Fruit fly (Drosophila melanogaster) whole organism, embryonic: Measurements from ENCODE around the gene dgt2.

Experiments used
- BEAF-32 ChIP-seq: fragments of 200-800 bp; sonication (Bioruptor generic); optimal IDR thresholded peaks from 3 replicates; lab custom pipeline; 2017; ENCODE audit warnings: missing biosample characterization, missing genetic modification characterization, mild to moderate bottlenecking, moderate library complexity, missing genetic modification reagents
- Bgb ChIP-seq: fragments of 200-800 bp; sonication (Bioruptor generic); IDR thresholded peaks from 2 replicates; pipeline ENCODE4 v1.3.6; 2022; ENCODE audit warnings: missing biosample characterization, missing genetic modification characterization; ENCODE audit not compliant: partially characterized antibody
- CG10431 ChIP-seq: fragments of 200-800 bp; sonication (Bioruptor generic); optimal IDR thresholded peaks from 3 replicates; lab custom pipeline; 2018; ENCODE audit warnings: missing biosample characterization, mild to moderate bottlenecking, missing genetic modification characterization
- CG10565 ChIP-seq: fragments of 200-800 bp; sonication (Bioruptor generic); optimal IDR thresholded peaks from 3 replicates; lab custom pipeline; 2016; ENCODE audit warnings: missing biosample characterization, mild to moderate bottlenecking, missing genetic modification characterization
- CG11456 ChIP-seq: fragments of 200-800 bp; sonication (Bioruptor generic); IDR thresholded peaks from 3 replicates; pipeline ENCODE4 v1.3.6; 2022; ENCODE audit warnings: missing biosample characterization, missing genetic modification characterization
- CG13123 ChIP-seq: fragments of 200-800 bp; sonication (Bioruptor generic); optimal IDR thresholded peaks from 2 replicates; lab custom pipeline; 2016; ENCODE audit warnings: missing biosample characterization, missing genetic modification characterization
- CG13287 ChIP-seq: fragments of 200-800 bp; sonication (Bioruptor generic); IDR thresholded peaks from 2 replicates; pipeline ENCODE4 v1.3.6; 2022; ENCODE audit warnings: missing biosample characterization, missing genetic modification characterization; ENCODE audit not compliant: partially characterized antibody
- CG14050 ChIP-seq: fragments of 200-800 bp; sonication (Bioruptor generic); IDR thresholded peaks from 3 replicates; pipeline ENCODE4 v1.3.6; 2022; ENCODE audit warnings: missing biosample characterization, missing genetic modification characterization
- CG15601 ChIP-seq: fragments of 200-800 bp; sonication (Bioruptor generic); optimal IDR thresholded peaks from 3 replicates; lab custom pipeline; 2019; ENCODE audit warnings: missing biosample characterization, mild to moderate bottlenecking, missing genetic modification characterization, moderate library complexity
- CG18764 ChIP-seq: fragments of 200-800 bp; sonication (Bioruptor generic); optimal IDR thresholded peaks from 3 replicates; lab custom pipeline; 2016; ENCODE audit warnings: missing biosample characterization, missing genetic modification characterization
- CG2199 ChIP-seq: fragments of 200-800 bp; sonication (Bioruptor generic); IDR thresholded peaks from 3 replicates; pipeline ENCODE4 v1.3.6; 2022; ENCODE audit warnings: missing biosample characterization, missing genetic modification characterization
- CG31224 ChIP-seq: fragments of 200-800 bp; sonication (Bioruptor generic); IDR thresholded peaks from 2 replicates; pipeline ENCODE4 v1.3.6; 2022; ENCODE audit warnings: missing biosample characterization, missing genetic modification characterization
- CG4328 ChIP-seq: fragments of 200-800 bp; sonication (Bioruptor generic); optimal IDR thresholded peaks from 3 replicates; lab custom pipeline; 2017; ENCODE audit warnings: missing biosample characterization, missing genetic modification reagents, missing genetic modification characterization
- CG6791 ChIP-seq: fragments of 200-800 bp; sonication (Bioruptor generic); IDR thresholded peaks from 3 replicates; pipeline ENCODE4 v1.3.6; 2022; ENCODE audit warnings: missing biosample characterization, missing genetic modification characterization; ENCODE audit not compliant: partially characterized antibody
- CG7745 ChIP-seq: fragments of 200-800 bp; sonication (Bioruptor generic); optimal IDR thresholded peaks from 2 replicates; lab custom pipeline; 2018; ENCODE audit warnings: missing biosample characterization, mild to moderate bottlenecking, missing genetic modification characterization, moderate library complexity
- CG7786 ChIP-seq: fragments of 200-800 bp; sonication (Bioruptor generic); optimal IDR thresholded peaks from 2 replicates; lab custom pipeline; 2016; ENCODE audit warnings: missing biosample characterization, missing genetic modification characterization
- CG9932 ChIP-seq: fragments of 200-800 bp; sonication (Bioruptor generic); IDR thresholded peaks from 2 replicates; pipeline ENCODE4 v1.3.6; 2022; ENCODE audit warnings: missing biosample characterization, missing genetic modification characterization
- CrebB ChIP-seq: fragments of 200-800 bp; sonication (Bioruptor generic); optimal IDR thresholded peaks from 3 replicates; lab custom pipeline; 2018; ENCODE audit warnings: missing biosample characterization, mild to moderate bottlenecking, missing genetic modification characterization
- D19A ChIP-seq: fragments of 200-800 bp; optimal IDR thresholded peaks from 3 replicates; lab custom pipeline; 2019; ENCODE audit warnings: missing biosample characterization, mild to moderate bottlenecking, missing genetic modification characterization, moderate library complexity
- Dbx ChIP-seq: fragments of 200-800 bp; sonication (Bioruptor generic); IDR thresholded peaks from 3 replicates; pipeline ENCODE4 v1.3.6; 2022; ENCODE audit warnings: missing biosample characterization, missing genetic modification characterization
- Doc3 ChIP-seq: fragments of 200-800 bp; sonication (Bioruptor generic); IDR thresholded peaks from 3 replicates; pipeline ENCODE4 v1.3.6; 2022; ENCODE audit warnings: missing biosample characterization, missing genetic modification characterization; ENCODE audit not compliant: partially characterized antibody
- Dp ChIP-seq: fragments of 200-800 bp; sonication (Bioruptor generic); optimal IDR thresholded peaks from 2 replicates; lab custom pipeline; 2018; ENCODE audit warnings: missing biosample characterization, mild to moderate bottlenecking, missing genetic modification characterization, moderate library complexity
- Ets65A ChIP-seq: fragments of 200-800 bp; sonication (Bioruptor generic); peaks from one replicate; lab custom pipeline; 2016; ENCODE audit warnings: missing biosample characterization, missing genetic modification characterization
- HLH4C ChIP-seq: fragments of 200-800 bp; sonication (Bioruptor generic); IDR thresholded peaks from 3 replicates; pipeline ENCODE4 v1.3.6; 2022; ENCODE audit warnings: missing biosample characterization, missing genetic modification characterization; ENCODE audit not compliant: partially characterized antibody
- Hr39 ChIP-seq: fragments of >200 bp; optimal IDR thresholded peaks from 2 replicates; lab custom pipeline; 2017
- Med ChIP-seq: fragments of 200-800 bp; sonication (Bioruptor generic); peaks from one replicate; lab custom pipeline; 2016; ENCODE audit warnings: missing biosample characterization, missing genetic modification characterization, mild to moderate bottlenecking, inconsistent platforms, moderate library complexity
- Myb ChIP-seq: fragments of 200-800 bp; sonication (Bioruptor generic); optimal IDR thresholded peaks from 2 replicates; lab custom pipeline; 2016; ENCODE audit warnings: missing biosample characterization, missing genetic modification characterization
- NC2α ChIP-seq: fragments of 200-800 bp; sonication (Bioruptor generic); optimal IDR thresholded peaks from 2 replicates; lab custom pipeline; 2016; ENCODE audit warnings: missing biosample characterization, missing genetic modification characterization
- Nf-YA ChIP-seq: fragments of 200-800 bp; sonication (Bioruptor generic); IDR thresholded peaks from 2 replicates; pipeline ENCODE4 v1.3.6; 2022; ENCODE audit warnings: missing biosample characterization, missing genetic modification characterization
- Poxn ChIP-seq: fragments of 200-800 bp; sonication (Bioruptor generic); IDR thresholded peaks from 2 replicates; pipeline ENCODE4 v1.3.6; 2022; ENCODE audit warnings: missing biosample characterization, missing genetic modification characterization
- Vsx1 ChIP-seq: fragments of 200-800 bp; sonication (Bioruptor generic); optimal IDR thresholded peaks from 2 replicates; lab custom pipeline; 2017; ENCODE audit warnings: missing biosample characterization, mild to moderate bottlenecking, missing genetic modification characterization, missing genetic modification reagents
- ara ChIP-seq: fragments of 200-800 bp; sonication (Bioruptor generic); IDR thresholded peaks from 2 replicates; pipeline ENCODE4 v1.3.6; 2022; ENCODE audit warnings: missing biosample characterization, missing genetic modification characterization
- crol ChIP-seq: fragments of 200-800 bp; sonication (Bioruptor generic); IDR thresholded peaks from 2 replicates; pipeline ENCODE4 v1.3.6; 2022; ENCODE audit warnings: missing biosample characterization, missing genetic modification characterization
- cwo ChIP-seq: fragments of 200-800 bp; sonication (Bioruptor generic); optimal IDR thresholded peaks from 3 replicates; lab custom pipeline; 2017; ENCODE audit warnings: missing biosample characterization, missing genetic modification characterization, mild to moderate bottlenecking, moderate library complexity, missing genetic modification reagents
- gcm ChIP-seq: fragments of 200-800 bp; sonication (Bioruptor generic); optimal IDR thresholded peaks from 2 replicates; lab custom pipeline; 2019; ENCODE audit warnings: missing biosample characterization, mild to moderate bottlenecking, missing genetic modification characterization, moderate library complexity
- kni ChIP-seq: fragments of 200-800 bp; sonication (Bioruptor generic); optimal IDR thresholded peaks from 3 replicates; lab custom pipeline; 2017; ENCODE audit warnings: mild to moderate bottlenecking, missing biosample characterization, missing genetic modification reagents, missing genetic modification characterization
- mirr ChIP-seq: fragments of 200-800 bp; sonication (Bioruptor generic); optimal IDR thresholded peaks from 3 replicates; lab custom pipeline; 2018; ENCODE audit warnings: missing biosample characterization, mild to moderate bottlenecking, missing genetic modification characterization
- pfk ChIP-seq: fragments of 200-800 bp; sonication (Bioruptor generic); optimal IDR thresholded peaks from 2 replicates; lab custom pipeline; 2018; ENCODE audit warnings: missing biosample characterization, mild to moderate bottlenecking, missing genetic modification characterization, moderate library complexity
- prd ChIP-seq, 3 experiments: fragments of >200 bp in 2 of 3; fragments of 200-800 bp in 1 of 3; sonication (Bioruptor generic) in 1 of 3; optimal IDR thresholded peaks in 2 of 3; IDR thresholded peaks in 1 of 3; 2 replicates in 2 of 3; 3 replicates in 1 of 3; pipeline versions ENCODE4 v1.3.6 to Lab custom; 2017 to 2022; ENCODE audit warnings: missing biosample characterization in 1 of 3, missing genetic modification characterization in 1 of 3
- ranshi ChIP-seq: fragments of 200-800 bp; sonication (Bioruptor generic); IDR thresholded peaks from 2 replicates; pipeline ENCODE4 v1.3.6; 2022; ENCODE audit warnings: missing biosample characterization, missing genetic modification characterization
- sim ChIP-seq: fragments of 200-800 bp; sonication (Bioruptor generic); IDR thresholded peaks from 2 replicates; pipeline ENCODE4 v1.3.6; 2022; ENCODE audit warnings: missing biosample characterization, missing genetic modification characterization
- so ChIP-seq: fragments of 200-800 bp; sonication (Bioruptor generic); IDR thresholded peaks from 3 replicates; pipeline ENCODE4 v1.3.6; 2022; ENCODE audit warnings: missing biosample characterization, missing genetic modification characterization
- sr ChIP-seq: fragments of 200-800 bp; sonication (Bioruptor generic); IDR thresholded peaks from 3 replicates; pipeline ENCODE4 v1.3.6; 2022; ENCODE audit warnings: missing biosample characterization, missing genetic modification characterization
- tx ChIP-seq: fragments of 200-800 bp; sonication (Bioruptor generic); optimal IDR thresholded peaks from 2 replicates; lab custom pipeline; 2016; ENCODE audit warnings: missing biosample characterization, missing genetic modification characterization
- vvl ChIP-seq: fragments of 200-800 bp; sonication (Bioruptor generic); IDR thresholded peaks from 2 replicates; pipeline ENCODE4 v1.3.6; 2022; ENCODE audit warnings: missing biosample characterization, missing genetic modification characterization
- z ChIP-seq: fragments of 200-800 bp; sonication (Bioruptor generic); IDR thresholded peaks from 3 replicates; pipeline ENCODE4 v1.3.6; 2022; ENCODE audit warnings: missing biosample characterization, missing genetic modification characterization
- zen ChIP-seq: fragments of 200-800 bp; sonication (Bioruptor generic); optimal IDR thresholded peaks from 3 replicates; lab custom pipeline; 2018; ENCODE audit warnings: missing biosample characterization, mild to moderate bottlenecking, missing genetic modification characterization, moderate library complexity

The dgt2 gene

dm6 chr2L:12025505-12025904 lies 35.8 kb downstream of the dgt2 start (continued):
- no peak for TF ChIP-seq Dp (GFP tag; lab: Kevin White, UChicago)
- no peak for TF ChIP-seq HLH4C (GFP tag; lab: Robert Waterston, UW)
- no peak for TF ChIP-seq crol
- no peak for TF ChIP-seq D19A (tag; lab: Kevin White, UChicago)
- TF ChIP-seq CG31224 (GFP tag; lab: Robert Waterston, UW) = 0 out of 2 replicates have a peak, but pooled peaks have one; percentile 10
- no peak for TF ChIP-seq CG7745
- no peak for TF ChIP-seq CG13287
- TF ChIP-seq Nf-YA (GFP tag; lab: Robert Waterston, UW) = no peak
- 0 out of 3 replicates have a peak, but pooled peaks have one; percentile 55 for TF ChIP-seq CG2199 (GFP tag; lab: Robert Waterston, UW)
- TF ChIP-seq Ets65A (GFP tag; lab: Kevin White, UChicago) = peak; percentile 70
- TF ChIP-seq CG13123 (GFP tag; lab: Kevin White, UChicago) = no peak
- TF ChIP-seq NC2α (GFP tag; lab: Kevin White, UChicago) = no peak
- no peak for TF ChIP-seq cwo (GFP tag; lab: Kevin White, UChicago)
- TF ChIP-seq prd (optimal IDR thresholded peaks at IDR 0.05; lab: Kevin White, UChicago) = no peak
- no peak; the same call in 2 of the 3 replicates for TF ChIP-seq prd (GFP tag; IDR thresholded peaks at IDR 0.05; lab: Robert Waterston, UW)
- no peak for TF ChIP-seq CG7786 (GFP tag; lab: Kevin White, UChicago)
- 0 out of 2 replicates have a peak, but pooled peaks have one; percentile 16 for TF ChIP-seq Bgb (GFP tag; lab: Robert Waterston, UW)
- no peak for TF ChIP-seq CG10431 (GFP tag; lab: Kevin White, UChicago)
- TF ChIP-seq CrebB (tag; lab: Kevin White, UChicago) = peak; percentile 3
- TF ChIP-seq CG6791 (GFP tag; lab: Robert Waterston, UW) = no peak

- TF ChIP-seq CG18764 (GFP tag; lab: Kevin White, UChicago) (no peak), so (GFP tag; lab: Robert Waterston, UW) (peak; percentile 39; the same call in 1 of the 3 replicates), zen (peak; percentile 3), ranshi (peak; percentile 46; the same call in 1 of the 2 replicates), vvl (GFP tag; lab: Robert Waterston, UW) (no peak; the same call in 1 of the 2 replicates), gcm (GFP tag; lab: Kevin White, UChicago) (peak; percentile 20), Vsx1 (GFP tag; lab: Kevin White, UChicago) (peak; percentile 43), Poxn (GFP tag; lab: Robert Waterston, UW) (no peak), kni (GFP tag; lab: Kevin White, UChicago) (peak; percentile 68), Myb (peak; percentile 23), tx (GFP tag; lab: Kevin White, UChicago) (peak; percentile 11), Med (GFP tag; lab: Kevin White, UChicago) (peak; percentile 75), z (GFP tag; lab: Robert Waterston, UW) (no peak), CG10565 (GFP tag; lab: Kevin White, UChicago) (no peak), pfk (GFP tag; lab: Kevin White, UChicago) (no peak), Doc3 (GFP tag; lab: Robert Waterston, UW) (0 out of 3 replicates have a peak, but pooled peaks have one; percentile 21), BEAF-32 (GFP tag; lab: Kevin White, UChicago) (peak; percentile 16), mirr (peak; percentile 10), CG9932 (no peak), sim (GFP tag; lab: Robert Waterston, UW) (no peak), Hr39 (lab: Kevin White, UChicago) (no peak), CG4328 (GFP tag; lab: Kevin White, UChicago) (peak; percentile 34), Dbx (GFP tag; lab: Robert Waterston, UW) (no peak), ara (GFP tag; lab: Robert Waterston, UW) (peak; percentile 63), sr (GFP tag; lab: Robert Waterston, UW) (no peak), CG14050 (GFP tag; lab: Robert Waterston, UW) (peak; percentile 9; the same call in 1 of the 3 replicates), CG15601 (tag; lab: Kevin White, UChicago) (peak; percentile 38), CG11456 (GFP tag; lab: Robert Waterston, UW) (peak; percentile 68; the same call in 1 of the 3 replicates)
Measured at dm6 chr2L:12026458-12027431, 37.0 kb downstream of the dgt2 start.
